Fruit fly (Drosophila melanogaster) whole organism, adult: Measurements from ENCODE around the gene Tango6.

ENCODE experiments used
- CG11617 ChIP-seq: fragments of 200-800 bp; sonication (Bioruptor generic); optimal IDR thresholded peaks from 2 replicates; lab custom pipeline; 2017; ENCODE audit warnings: mild to moderate bottlenecking, missing biosample characterization, missing genetic modification reagents, missing genetic modification characterization
- CG12768 ChIP-seq: fragments of 200-800 bp; sonication (Bioruptor generic); optimal IDR thresholded peaks from 2 replicates; lab custom pipeline; 2017; ENCODE audit warnings: missing biosample characterization, missing genetic modification characterization, mild to moderate bottlenecking, moderate library complexity, missing genetic modification reagents
- Clk ChIP-seq: fragments of 200-800 bp; sonication (Bioruptor generic); optimal IDR thresholded peaks from 2 replicates; lab custom pipeline; 2017; ENCODE audit warnings: missing biosample characterization, missing genetic modification characterization
- bab1 ChIP-seq: fragments of 200-800 bp; sonication (Bioruptor generic); optimal IDR thresholded peaks from 3 replicates; lab custom pipeline; 2019; ENCODE audit warnings: missing biosample characterization, mild to moderate bottlenecking, missing genetic modification characterization, moderate library complexity
- cic ChIP-seq: fragments of 200-800 bp; sonication (Bioruptor generic); optimal IDR thresholded peaks from 2 replicates; lab custom pipeline; 2017; ENCODE audit warnings: missing biosample characterization, mild to moderate bottlenecking, missing genetic modification characterization, moderate library complexity
- kay ChIP-seq: fragments of 200-800 bp; sonication (Bioruptor generic); peaks from one replicate; lab custom pipeline; 2016; ENCODE audit warnings: missing biosample characterization, missing genetic modification characterization, borderline replicate concordance
- ovo ChIP-seq: fragments of 200-800 bp; sonication (Bioruptor generic); optimal IDR thresholded peaks from 2 replicates; lab custom pipeline; 2016; ENCODE audit warnings: missing biosample characterization, missing genetic modification characterization
- pad ChIP-seq: fragments of 200-800 bp; sonication (Bioruptor generic); optimal IDR thresholded peaks from 3 replicates; lab custom pipeline; 2017; ENCODE audit warnings: missing biosample characterization, missing genetic modification characterization, mild to moderate bottlenecking, moderate library complexity, missing genetic modification reagents

- no peak for TF ChIP-seq kay (GFP tag; lab: Kevin White, UChicago)
- TF ChIP-seq bab1 (GFP tag; lab: Kevin White, UChicago): no peak
- no peak for TF ChIP-seq Clk
- no peak for TF ChIP-seq CG11617 (GFP tag; lab: Kevin White, UChicago)
- TF ChIP-seq cic: no peak
- no peak for TF ChIP-seq pad (GFP tag; lab: Kevin White, UChicago)
- TF ChIP-seq ovo (GFP tag; lab: Kevin White, UChicago): no peak
- no peak for TF ChIP-seq CG12768
Measured at dm6 chr2L:18946636-18947514, 22.0 kb upstream of the Tango6 start.
